Worm (Caenorhabditis elegans): ENCODE results near the gene pno-1.

DNA sequence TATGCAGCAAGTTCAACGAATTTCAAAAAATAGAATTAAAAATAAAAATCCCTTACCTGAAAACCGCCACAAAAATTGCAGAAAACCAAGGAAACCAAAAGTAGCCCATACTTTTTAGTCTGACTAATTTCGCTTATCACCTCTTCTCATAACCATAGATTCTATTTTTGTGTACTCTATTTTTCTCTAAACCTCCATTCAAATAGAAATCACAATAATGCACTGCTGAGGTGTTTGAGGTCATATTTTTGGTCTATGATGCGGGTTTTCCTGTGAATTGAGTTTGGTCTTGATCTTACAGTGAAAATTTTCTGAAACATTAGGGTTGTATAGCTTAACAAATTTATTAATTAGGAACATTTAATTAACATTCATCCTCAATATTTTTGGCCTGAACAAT, 39.2 kb upstream of the pno-1 start, which contains the start of gene cyp-13A1:
- TF ChIP-seq cog-1 (tag; optimal IDR thresholded peaks at IDR 0.05): no peak
- TF ChIP-seq flt-1 (GFP tag; IDR thresholded peaks at IDR 0.05): no peak
